Fruit fly (Drosophila melanogaster): Measurements from ENCODE around the gene CG16953.

The CG16953 gene

dm6 chr3R:20592517-20593462, 7.2 kb upstream of the CG16953 start, which contains the start of the genes Pus1 and bon:
Gene Pus1, minus strand, starts transcription at chr3R:20592671.
Gene bon, plus strand, starts transcription at chr3R:20593139.
- TF ChIP-seq Myc (optimal IDR thresholded peaks at IDR 0.05) (no peak), Sin3A (optimal IDR thresholded peaks at IDR 0.05) (no peak), insv (optimal IDR thresholded peaks at IDR 0.05) (no peak), h (optimal IDR thresholded peaks at IDR 0.05) (no peak), ttk (optimal IDR thresholded peaks at IDR 0.05) (no peak), psq (optimal IDR thresholded peaks at IDR 0.05) (no peak)

dm6 chr3R:20588480-20588785, 2.8 kb upstream of the CG16953 start, which contains the start of gene Srp72:
Gene Srp72, plus strand, starts transcription at chr3R:20588711.
- TF ChIP-seq ttk (optimal IDR thresholded peaks at IDR 0.05), result no peak
- no peak for TF ChIP-seq insv (optimal IDR thresholded peaks at IDR 0.05)
- no peak for TF ChIP-seq Myc (optimal IDR thresholded peaks at IDR 0.05)
- no peak for TF ChIP-seq h (optimal IDR thresholded peaks at IDR 0.05)
- TF ChIP-seq Sin3A (optimal IDR thresholded peaks at IDR 0.05), result no peak
- no peak for TF ChIP-seq psq (optimal IDR thresholded peaks at IDR 0.05)

- TF ChIP-seq ttk (optimal IDR thresholded peaks at IDR 0.05) (no peak), insv (optimal IDR thresholded peaks at IDR 0.05) (no peak), h (optimal IDR thresholded peaks at IDR 0.05) (no peak), psq (optimal IDR thresholded peaks at IDR 0.05) (no peak), Sin3A (optimal IDR thresholded peaks at IDR 0.05) (no peak), Myc (optimal IDR thresholded peaks at IDR 0.05) (no peak)
These were observed 2.2 kb upstream of the CG16953 start, which contains the start of gene Septin2 for dm6 chr3R:20587630-20588479. Gene Septin2, minus strand, starts transcription at chr3R:20588356.

- TF ChIP-seq h (optimal IDR thresholded peaks at IDR 0.05) (no peak), Myc (optimal IDR thresholded peaks at IDR 0.05) (no peak), psq (optimal IDR thresholded peaks at IDR 0.05) (no peak), ttk (optimal IDR thresholded peaks at IDR 0.05) (no peak), Sin3A (optimal IDR thresholded peaks at IDR 0.05) (no peak), insv (optimal IDR thresholded peaks at IDR 0.05) (no peak)
These were observed 776 bp upstream of the CG16953 start for dm6 chr3R:20586409-20586808.

- no peak for TF ChIP-seq Sin3A (optimal IDR thresholded peaks at IDR 0.05)
- no peak for TF ChIP-seq insv (optimal IDR thresholded peaks at IDR 0.05)
- TF ChIP-seq Myc (optimal IDR thresholded peaks at IDR 0.05), result no peak
- TF ChIP-seq psq (optimal IDR thresholded peaks at IDR 0.05), result no peak
- TF ChIP-seq ttk (optimal IDR thresholded peaks at IDR 0.05), result no peak
- TF ChIP-seq h (optimal IDR thresholded peaks at IDR 0.05), result no peak
These were observed 4.3 kb downstream of the CG16953 start, which contains the start of gene CG34008 for dm6 chr3R:20581376-20581775. Gene CG34008, minus strand, starts transcription at chr3R:20581522.

dm6 chr3R:20579816-20580215, 5.8 kb downstream of the CG16953 start, which contains the start of the genes EloB and Srp14:
Gene EloB, minus strand, starts transcription at chr3R:20579850.
Gene Srp14, plus strand, starts transcription at chr3R:20580115.
- TF ChIP-seq insv (optimal IDR thresholded peaks at IDR 0.05) (no peak), Sin3A (optimal IDR thresholded peaks at IDR 0.05) (no peak), psq (optimal IDR thresholded peaks at IDR 0.05) (no peak)

- no peak for TF ChIP-seq psq (optimal IDR thresholded peaks at IDR 0.05)
- no peak for TF ChIP-seq h (optimal IDR thresholded peaks at IDR 0.05)
- no peak for TF ChIP-seq insv (optimal IDR thresholded peaks at IDR 0.05)
- no peak for TF ChIP-seq ttk (optimal IDR thresholded peaks at IDR 0.05)
- no peak for TF ChIP-seq Myc (optimal IDR thresholded peaks at IDR 0.05)
- no peak for TF ChIP-seq Sin3A (optimal IDR thresholded peaks at IDR 0.05)
These were observed 8.8 kb downstream of the CG16953 start, which contains the start of the genes TFAM and CG5412 for dm6 chr3R:20576789-20577188. Gene TFAM, minus strand, starts transcription at chr3R:20577010. Gene CG5412, plus strand, starts transcription at chr3R:20577053.

- TF ChIP-seq h (optimal IDR thresholded peaks at IDR 0.05) (no peak), Myc (optimal IDR thresholded peaks at IDR 0.05) (no peak), insv (optimal IDR thresholded peaks at IDR 0.05) (no peak), psq (optimal IDR thresholded peaks at IDR 0.05) (no peak), ttk (optimal IDR thresholded peaks at IDR 0.05) (no peak)
These were observed 11.1 kb downstream of the CG16953 start for dm6 chr3R:20574535-20574980.

dm6 chr3R:20573326-20573725, 12.3 kb downstream of the CG16953 start:
- TF ChIP-seq insv (optimal IDR thresholded peaks at IDR 0.05), result no peak
- TF ChIP-seq psq (optimal IDR thresholded peaks at IDR 0.05), result no peak
- TF ChIP-seq Myc (optimal IDR thresholded peaks at IDR 0.05), result no peak
- no peak for TF ChIP-seq h (optimal IDR thresholded peaks at IDR 0.05)
- no peak for TF ChIP-seq ttk (optimal IDR thresholded peaks at IDR 0.05)
- no peak for TF ChIP-seq Sin3A (optimal IDR thresholded peaks at IDR 0.05)

- no peak for TF ChIP-seq Myc (optimal IDR thresholded peaks at IDR 0.05)
- TF ChIP-seq ttk (optimal IDR thresholded peaks at IDR 0.05), result no peak
- TF ChIP-seq Sin3A (optimal IDR thresholded peaks at IDR 0.05), result no peak
- TF ChIP-seq insv (optimal IDR thresholded peaks at IDR 0.05), result no peak
- no peak for TF ChIP-seq psq (optimal IDR thresholded peaks at IDR 0.05)
- no peak for TF ChIP-seq h (optimal IDR thresholded peaks at IDR 0.05)
These were observed 18.0 kb downstream of the CG16953 start for dm6 chr3R:20567507-20568222.

- TF ChIP-seq psq (optimal IDR thresholded peaks at IDR 0.05), result no peak
- TF ChIP-seq h (optimal IDR thresholded peaks at IDR 0.05), result no peak
- TF ChIP-seq Myc (optimal IDR thresholded peaks at IDR 0.05), result no peak
- no peak for TF ChIP-seq ttk (optimal IDR thresholded peaks at IDR 0.05)
- no peak for TF ChIP-seq Sin3A (optimal IDR thresholded peaks at IDR 0.05)
- no peak for TF ChIP-seq insv (optimal IDR thresholded peaks at IDR 0.05)
These were observed 20.1 kb downstream of the CG16953 start for dm6 chr3R:20565546-20565948.
